Worm (Caenorhabditis elegans): ENCODE results near the gene ZK622.1.

- TF ChIP-seq lin-13 (GFP tag; optimal IDR thresholded peaks at IDR 0.05) (no peak), zag-1 (tag; optimal IDR thresholded peaks at IDR 0.05) (no peak), mbf-1 (tag; optimal IDR thresholded peaks at IDR 0.05) (no peak), nhr-237 (tag; optimal IDR thresholded peaks at IDR 0.05) (no peak), ama-1 (optimal IDR thresholded peaks at IDR 0.05) (no peak), blmp-1 (tag; optimal IDR thresholded peaks at IDR 0.05; ENCODE audit: insufficient read depth) (no peak)
These were observed 4.5 kb upstream of the ZK622.1 start, which contains the start of gene ZK622.5 for ce11 chrII:5289142-5289541.
